Fruit fly (Drosophila melanogaster) whole organism, embryonic: ENCODE data around the gene CG33281.

Experiments used
- CG5953 ChIP-seq: fragments of 200-800 bp; sonication (Bioruptor generic); IDR thresholded peaks from 2 replicates; pipeline ENCODE4 v1.3.6; 2022; ENCODE audit warnings: missing biosample characterization, missing genetic modification characterization
- CG8765 ChIP-seq: fragments of 200-800 bp; sonication (Bioruptor generic); IDR thresholded peaks from 2 replicates; pipeline ENCODE4 v1.3.6; 2022; ENCODE audit warnings: missing biosample characterization, missing genetic modification characterization
- Dad ChIP-seq: fragments of 200-800 bp; sonication (Bioruptor generic); optimal IDR thresholded peaks from 3 replicates; lab custom pipeline; 2016; ENCODE audit warnings: missing biosample characterization, missing genetic modification characterization
- Dp ChIP-seq: fragments of 200-800 bp; sonication (Bioruptor generic); optimal IDR thresholded peaks from 2 replicates; lab custom pipeline; 2018; ENCODE audit warnings: missing biosample characterization, mild to moderate bottlenecking, missing genetic modification characterization, moderate library complexity
- H2.0 ChIP-seq: fragments of 200-800 bp; sonication (Bioruptor generic); IDR thresholded peaks from 2 replicates; pipeline ENCODE4 v1.3.6; 2022; ENCODE audit warnings: missing biosample characterization, missing genetic modification characterization
- Med ChIP-seq: fragments of 200-800 bp; sonication (Bioruptor generic); peaks from one replicate; lab custom pipeline; 2016; ENCODE audit warnings: missing biosample characterization, missing genetic modification characterization, mild to moderate bottlenecking, inconsistent platforms, moderate library complexity
- Nf-YC ChIP-seq: fragments of 200-800 bp; optimal IDR thresholded peaks from 3 replicates; lab custom pipeline; 2019; ENCODE audit warnings: missing biosample characterization, mild to moderate bottlenecking, missing genetic modification characterization, moderate library complexity
- fd64A ChIP-seq: fragments of 200-800 bp; sonication (Bioruptor generic); optimal IDR thresholded peaks from 3 replicates; lab custom pipeline; 2018; ENCODE audit warnings: missing biosample characterization, mild to moderate bottlenecking, missing genetic modification characterization
- gce ChIP-seq: fragments of 200-800 bp; sonication (Bioruptor generic); IDR thresholded peaks from 3 replicates; pipeline ENCODE4 v1.3.6; 2022; ENCODE audit warnings: missing biosample characterization, missing genetic modification characterization
- vfl ChIP-seq: fragments of 200-800 bp; sonication (Bioruptor generic); optimal IDR thresholded peaks from 2 replicates; lab custom pipeline; 2016; ENCODE audit warnings: missing biosample characterization, missing genetic modification characterization
- vnd ChIP-seq: fragments of 200-800 bp; sonication (Bioruptor generic); IDR thresholded peaks from 3 replicates; pipeline ENCODE4 v1.3.6; 2022; ENCODE audit warnings: missing biosample characterization, missing genetic modification characterization; ENCODE audit not compliant: partially characterized antibody
- wek ChIP-seq: fragments of 200-800 bp; sonication (Bioruptor generic); optimal IDR thresholded peaks from 3 replicates; lab custom pipeline; 2018; ENCODE audit warnings: missing biosample characterization, mild to moderate bottlenecking, missing genetic modification characterization, moderate library complexity

dm6 chr2L:3346483-3346839 lies 22.4 kb downstream of the CG33281 start:
- TF ChIP-seq Dp (no peak), vfl (GFP tag; lab: Kevin White, UChicago) (no peak), CG8765 (GFP tag; lab: Robert Waterston, UW) (no peak), wek (GFP tag; lab: Kevin White, UChicago) (no peak), H2.0 (GFP tag; lab: Robert Waterston, UW) (no peak), Med (GFP tag; lab: Kevin White, UChicago) (no peak), Nf-YC (tag; lab: Kevin White, UChicago) (no peak), gce (GFP tag; lab: Robert Waterston, UW) (no peak), CG5953 (GFP tag; lab: Robert Waterston, UW) (no peak), Dad (no peak), vnd (no peak), fd64A (GFP tag; lab: Kevin White, UChicago) (no peak)
